Worm (Caenorhabditis elegans) whole organism, L3 larva: ENCODE measurements around the gene fkh-7.

ENCODE experiments used
- ZK546.5 ChIP-seq: sonication (generic microtip); optimal IDR thresholded peaks from 2 replicates; lab custom pipeline; 2017; ENCODE audit warnings: missing biosample characterization, missing genetic modification characterization
- aly-2 ChIP-seq: fragments of 150-350 bp; optimal IDR thresholded peaks from 2 replicates; lab custom pipeline; 2014; ENCODE audit warnings: missing biosample characterization, missing genetic modification characterization
- ama-1 ChIP-seq: fragments of 150-350 bp; optimal IDR thresholded peaks from 2 replicates; lab custom pipeline; 2018
- ceh-16 ChIP-seq: sonication (generic microtip); optimal IDR thresholded peaks from 2 replicates; lab custom pipeline; 2017; ENCODE audit warnings: missing biosample characterization, missing genetic modification characterization
- ceh-28 ChIP-seq: fragments of 150-350 bp; optimal IDR thresholded peaks from 2 replicates; lab custom pipeline; 2014; ENCODE audit warnings: missing biosample characterization, missing genetic modification reagents, missing genetic modification characterization
- ceh-82 ChIP-seq: fragments of 150-350 bp; optimal IDR thresholded peaks from 2 replicates; lab custom pipeline; 2014; ENCODE audit warnings: missing biosample characterization, missing genetic modification characterization
- daf-12 ChIP-seq: fragments of 150-350 bp; optimal IDR thresholded peaks from 2 replicates; lab custom pipeline; 2014; ENCODE audit warnings: missing biosample characterization, missing genetic modification reagents, missing genetic modification characterization
- egl-5 ChIP-seq: fragments of 150-350 bp; optimal IDR thresholded peaks from 2 replicates; lab custom pipeline; 2017; ENCODE audit warnings: missing biosample characterization, missing genetic modification reagents, missing genetic modification characterization, inconsistent platforms
- elt-1 ChIP-seq: fragments of 150-350 bp; optimal IDR thresholded peaks from 2 replicates; lab custom pipeline; 2014; ENCODE audit warnings: missing biosample characterization, missing genetic modification characterization
- elt-2 ChIP-seq: sonication (generic microtip); optimal IDR thresholded peaks from 2 replicates; lab custom pipeline; 2016; ENCODE audit warnings: missing genetic modification reagents, mild to moderate bottlenecking, missing genetic modification characterization, missing compliant biosample characterization
- fkh-10 ChIP-seq: sonication (generic microtip); optimal IDR thresholded peaks from 2 replicates; lab custom pipeline; 2017; ENCODE audit warnings: missing biosample characterization, missing genetic modification reagents, missing genetic modification characterization
- fkh-2 ChIP-seq: fragments of 150-350 bp; optimal IDR thresholded peaks from 2 replicates; lab custom pipeline; 2014; ENCODE audit warnings: missing biosample characterization, missing genetic modification reagents, missing genetic modification characterization
- hmg-11 ChIP-seq: sonication (generic microtip); optimal IDR thresholded peaks from 2 replicates; lab custom pipeline; 2016; ENCODE audit warnings: missing genetic modification characterization, missing compliant biosample characterization
- jun-1 ChIP-seq: fragments of 150-350 bp; optimal IDR thresholded peaks from 2 replicates; lab custom pipeline; 2014; ENCODE audit warnings: missing biosample characterization, missing genetic modification reagents, missing genetic modification characterization
- lin-15B ChIP-seq: fragments of 150-350 bp; optimal IDR thresholded peaks from 2 replicates; lab custom pipeline; 2014; ENCODE audit warnings: missing biosample characterization, missing genetic modification characterization
- lin-39 ChIP-seq: fragments of 150-350 bp; optimal IDR thresholded peaks from 2 replicates; lab custom pipeline; 2018; ENCODE audit warnings: missing biosample characterization, missing genetic modification reagents, missing genetic modification characterization
- lsy-12 ChIP-seq: sonication (generic microtip); optimal IDR thresholded peaks from 2 replicates; lab custom pipeline; 2016; ENCODE audit warnings: mild to moderate bottlenecking, missing genetic modification characterization, missing compliant biosample characterization
- nfya-1 ChIP-seq: sonication (generic microtip); optimal IDR thresholded peaks from 2 replicates; lab custom pipeline; 2017; ENCODE audit warnings: missing genetic modification characterization, mild to moderate bottlenecking, missing compliant biosample characterization, antibody characterized with exemption, moderate library complexity; ENCODE audit not compliant: insufficient read depth
- nhr-23 ChIP-seq: fragments of 150-350 bp; optimal IDR thresholded peaks from 2 replicates; lab custom pipeline; 2014; ENCODE audit warnings: missing biosample characterization, missing genetic modification reagents, missing genetic modification characterization
- nhr-25 ChIP-seq: sonication (generic microtip); optimal IDR thresholded peaks from 2 replicates; lab custom pipeline; 2017; ENCODE audit warnings: missing biosample characterization, missing genetic modification characterization
- nhr-28 ChIP-seq: fragments of 150-350 bp; optimal IDR thresholded peaks from 2 replicates; lab custom pipeline; 2014; ENCODE audit warnings: missing biosample characterization, missing genetic modification characterization
- nhr-43 ChIP-seq: sonication (generic microtip); optimal IDR thresholded peaks from 2 replicates; lab custom pipeline; 2016; ENCODE audit warnings: mild to moderate bottlenecking, missing genetic modification characterization, missing compliant biosample characterization; ENCODE audit not compliant: poor library complexity, severe bottlenecking
- nhr-77 ChIP-seq: fragments of 150-350 bp; optimal IDR thresholded peaks from 2 replicates; lab custom pipeline; 2014; ENCODE audit warnings: missing biosample characterization, missing genetic modification characterization
- pha-4 ChIP-seq: fragments of 150-350 bp; optimal IDR thresholded peaks from 2 replicates; lab custom pipeline; 2014; ENCODE audit warnings: missing biosample characterization, missing genetic modification reagents, missing genetic modification characterization
- pqm-1 ChIP-seq: fragments of 150-350 bp; optimal IDR thresholded peaks from 2 replicates; lab custom pipeline; 2017; ENCODE audit warnings: missing biosample characterization, missing genetic modification characterization, inconsistent platforms
- sea-2 ChIP-seq: fragments of 150-350 bp; sonication (generic microtip); optimal IDR thresholded peaks from 4 replicates; lab custom pipeline; 2014; ENCODE audit warnings: missing biosample characterization, missing genetic modification reagents, missing genetic modification characterization
- skn-1 ChIP-seq: fragments of 150-350 bp; optimal IDR thresholded peaks from 2 replicates; lab custom pipeline; 2014; ENCODE audit warnings: missing biosample characterization, missing genetic modification characterization
- snpc-4 ChIP-seq: fragments of 150-350 bp; optimal IDR thresholded peaks from 2 replicates; lab custom pipeline; 2014; ENCODE audit warnings: missing biosample characterization, missing genetic modification characterization
- tbx-2 ChIP-seq: sonication (generic microtip); optimal IDR thresholded peaks from 2 replicates; lab custom pipeline; 2016; ENCODE audit warnings: mild to moderate bottlenecking, missing genetic modification characterization, missing compliant biosample characterization
- unc-62 ChIP-seq: fragments of 150-350 bp; sonication (generic microtip); optimal IDR thresholded peaks from 4 replicates; lab custom pipeline; 2014; ENCODE audit warnings: missing biosample characterization, missing genetic modification reagents, missing genetic modification characterization
- ztf-11 ChIP-seq: fragments of 150-350 bp; optimal IDR thresholded peaks from 2 replicates; lab custom pipeline; 2014; ENCODE audit warnings: missing biosample characterization, missing genetic modification characterization
- ztf-4 ChIP-seq: fragments of 150-350 bp; optimal IDR thresholded peaks from 2 replicates; lab custom pipeline; 2014; ENCODE audit warnings: missing biosample characterization, missing genetic modification characterization

Gene fkh-7

ce11 chrIV:5548843-5549242, 35.6 kb upstream of the fkh-7 start:
- TF ChIP-seq nhr-28: no peak
- no peak for TF ChIP-seq ceh-28 (tag; lab: Kevin White, UChicago)
- TF ChIP-seq daf-12: no peak
- TF ChIP-seq egl-5 (tag; lab: Kevin White, UChicago): peak; percentile 61
- TF ChIP-seq pha-4 (tag; lab: Kevin White, UChicago): peak; percentile 16
- peak; percentile 56 for TF ChIP-seq nfya-1 (tag; lab: Kevin White, UChicago)
- peak; percentile 38 for TF ChIP-seq snpc-4 (tag; lab: Kevin White, UChicago)
- no peak for TF ChIP-seq ceh-16 (tag; lab: Kevin White, UChicago)
- TF ChIP-seq fkh-10 (GFP tag; lab: Kevin White, UChicago): peak; percentile 22
- TF ChIP-seq nhr-25: peak; percentile 62
- TF ChIP-seq lin-39: peak; percentile 23
- TF ChIP-seq pqm-1 (tag; lab: Kevin White, UChicago): peak; percentile 8
- TF ChIP-seq nhr-23 (tag; lab: Kevin White, UChicago): peak; percentile 65
- TF ChIP-seq elt-2: peak; percentile 4
- TF ChIP-seq lin-15B (tag; lab: Kevin White, UChicago): peak; percentile 78
- TF ChIP-seq jun-1 (tag; lab: Kevin White, UChicago): peak; percentile 0

- TF ChIP-seq snpc-4 (tag; lab: Kevin White, UChicago): no peak
- TF ChIP-seq ZK546.5 (tag; lab: Kevin White, UChicago): no peak
- no peak for TF ChIP-seq pqm-1 (tag; lab: Kevin White, UChicago)
- no peak for TF ChIP-seq ceh-82
- no peak for TF ChIP-seq nhr-43
- TF ChIP-seq nhr-77: no peak
- no peak for TF ChIP-seq tbx-2 (tag; lab: Kevin White, UChicago)
- no peak for TF ChIP-seq sea-2 (GFP tag; lab: Kevin White, UChicago)
- TF ChIP-seq unc-62 (GFP tag; lab: Kevin White, UChicago): no peak
- no peak for TF ChIP-seq ztf-11 (tag; lab: Kevin White, UChicago)
- TF ChIP-seq lsy-12 (tag; lab: Kevin White, UChicago): no peak
- no peak for TF ChIP-seq elt-1 (tag; lab: Kevin White, UChicago)
- no peak for TF ChIP-seq nhr-23 (tag; lab: Kevin White, UChicago)
- TF ChIP-seq nfya-1 (tag; lab: Kevin White, UChicago): peak; percentile 36
- TF ChIP-seq pha-4 (tag; lab: Kevin White, UChicago): peak; percentile 16
- no peak for TF ChIP-seq hmg-11
- peak; percentile 41 for TF ChIP-seq nhr-25
- TF ChIP-seq lin-15B (tag; lab: Kevin White, UChicago): no peak
- no peak for TF ChIP-seq ztf-4
- TF ChIP-seq aly-2 (tag; lab: Kevin White, UChicago): no peak
- TF ChIP-seq ama-1 (lab: Kevin White, UChicago): peak; percentile 62
- TF ChIP-seq, all 47 proteins: peak for 4
Measured at ce11 chrIV:5550676-5551184, 33.8 kb upstream of the fkh-7 start, which contains the start of gene ari-2. Gene ari-2 (plus strand): TSS chrIV:5551134.

ce11 chrIV:5554168-5554567, 30.3 kb upstream of the fkh-7 start:
- TF ChIP-seq jun-1 (tag; lab: Kevin White, UChicago) (no peak), pha-4 (tag; lab: Kevin White, UChicago) (no peak), sea-2 (GFP tag; lab: Kevin White, UChicago) (no peak), lsy-12 (tag; lab: Kevin White, UChicago) (no peak), ceh-28 (tag; lab: Kevin White, UChicago) (no peak), tbx-2 (tag; lab: Kevin White, UChicago) (no peak), elt-1 (tag; lab: Kevin White, UChicago) (no peak), snpc-4 (tag; lab: Kevin White, UChicago) (no peak), fkh-2 (tag; lab: Kevin White, UChicago) (no peak), unc-62 (GFP tag; lab: Kevin White, UChicago) (no peak), nhr-23 (tag; lab: Kevin White, UChicago) (no peak), lin-15B (tag; lab: Kevin White, UChicago) (no peak), daf-12 (no peak), egl-5 (tag; lab: Kevin White, UChicago) (no peak), ztf-11 (tag; lab: Kevin White, UChicago) (no peak)

ce11 chrIV:5561059-5561458, 23.4 kb upstream of the fkh-7 start:
- no peak for TF ChIP-seq skn-1
- TF ChIP-seq, all 47 proteins: peak for 0
